Worm (Caenorhabditis elegans): ENCODE measurements around the gene fshr-1.

The fshr-1 gene

DNA sequence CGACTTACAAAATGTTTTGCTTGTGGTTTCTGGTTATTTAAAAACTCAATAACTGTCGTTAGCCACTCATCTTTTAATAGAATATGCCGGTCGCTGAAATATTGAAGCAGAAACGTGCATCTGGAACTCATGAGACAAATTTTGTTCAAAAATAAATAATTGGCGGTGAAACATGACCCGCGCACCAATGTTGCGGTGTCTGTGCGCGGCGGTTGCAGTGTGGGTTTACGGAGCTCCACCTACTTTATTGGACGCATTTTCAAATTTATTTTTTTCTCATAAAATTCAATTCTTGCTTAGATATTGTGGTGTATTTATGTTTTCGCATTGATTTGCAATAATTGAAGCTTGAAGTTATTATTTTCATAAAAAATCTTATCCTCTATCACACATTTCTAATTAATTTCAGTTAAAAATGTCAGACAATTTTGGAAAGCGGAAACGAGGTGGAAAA is 41.0 kb downstream of the fshr-1 start, which contains the start of the genes rmh-2 and suds-3 (continued):
- TF ChIP-seq nhr-27 (tag; optimal IDR thresholded peaks at IDR 0.05), result no peak
- TF ChIP-seq dpff-1 (tag; optimal IDR thresholded peaks at IDR 0.05), result no peak

DNA sequence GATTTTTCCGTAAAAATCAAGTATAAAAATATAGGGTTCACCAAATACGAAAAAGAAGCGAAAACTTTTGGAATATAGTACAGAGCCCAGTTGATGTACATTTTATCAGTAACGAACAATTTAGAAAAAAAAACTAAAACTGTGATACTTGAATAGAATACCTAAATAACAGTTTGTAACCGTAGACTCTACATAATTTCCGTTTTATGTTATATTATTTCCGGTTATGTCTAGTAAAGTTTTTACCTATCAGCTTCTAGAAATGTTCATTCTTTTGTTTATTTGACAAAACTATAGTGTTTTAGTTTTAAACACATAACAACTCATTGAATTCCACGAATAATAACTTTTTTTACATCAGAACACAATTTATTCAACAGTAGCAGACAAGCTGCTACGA is 47.8 kb downstream of the fshr-1 start, which contains the start of gene srj-33:
Gene srj-33, minus strand, starts transcription at position 101 of the 400 bp plus-strand sequence.
- TF ChIP-seq lin-40 (tag; optimal IDR thresholded peaks at IDR 0.05), result no peak
- no peak for TF ChIP-seq madf-3 (GFP tag; IDR thresholded peaks at IDR 0.05)
- no peak for TF ChIP-seq ceh-58 (GFP tag; IDR thresholded peaks at IDR 0.05)
- no peak for TF ChIP-seq snpc-4 (GFP tag; optimal IDR thresholded peaks at IDR 0.05)
- no peak for TF ChIP-seq snpc-4 (tag; optimal IDR thresholded peaks at IDR 0.05)
- TF ChIP-seq hmg-1.2 (GFP tag; IDR thresholded peaks at IDR 0.05), result no peak
- TF ChIP-seq rpc-1 (optimal IDR thresholded peaks at IDR 0.05), result no peak
- TF ChIP-seq rpc-1 (tag; optimal IDR thresholded peaks at IDR 0.05), result no peak
- TF ChIP-seq egl-44 (GFP tag; IDR thresholded peaks at IDR 0.05), result no peak

DNA sequence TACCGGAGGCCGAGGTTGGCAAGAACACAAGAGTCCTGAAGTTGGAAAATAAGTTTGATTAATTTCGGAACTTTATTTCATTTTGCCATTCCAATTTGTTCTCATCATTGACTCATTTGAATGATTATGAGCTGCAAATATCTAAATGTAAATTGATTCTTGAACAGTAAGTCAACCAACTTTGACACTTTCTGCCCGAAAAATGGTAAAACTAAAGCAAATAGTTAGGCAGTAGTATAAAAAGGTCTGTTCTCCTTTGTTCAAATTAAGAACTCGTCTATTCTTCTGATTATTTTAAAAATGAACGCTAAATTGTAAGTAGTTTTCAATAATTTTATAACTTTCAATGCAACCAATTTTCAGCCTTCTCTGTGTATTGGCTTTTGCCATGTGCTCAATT is 53.4 kb downstream of the fshr-1 start, which contains the start of gene fipr-12:
Gene fipr-12, plus strand, starts transcription at position 301 of the 400 bp plus-strand sequence.
- TF ChIP-seq dpl-1 (GFP tag; optimal IDR thresholded peaks at IDR 0.05), result no peak
- TF ChIP-seq F52B5.7 (tag; optimal IDR thresholded peaks at IDR 0.05), result no peak
- no peak for TF ChIP-seq mes-4 (tag; optimal IDR thresholded peaks at IDR 0.05)
- no peak for TF ChIP-seq nfya-2 (GFP tag; IDR thresholded peaks at IDR 0.05)
- no peak for TF ChIP-seq zfh-2 (GFP tag; conservative IDR thresholded peaks at IDR 0.05)

DNA sequence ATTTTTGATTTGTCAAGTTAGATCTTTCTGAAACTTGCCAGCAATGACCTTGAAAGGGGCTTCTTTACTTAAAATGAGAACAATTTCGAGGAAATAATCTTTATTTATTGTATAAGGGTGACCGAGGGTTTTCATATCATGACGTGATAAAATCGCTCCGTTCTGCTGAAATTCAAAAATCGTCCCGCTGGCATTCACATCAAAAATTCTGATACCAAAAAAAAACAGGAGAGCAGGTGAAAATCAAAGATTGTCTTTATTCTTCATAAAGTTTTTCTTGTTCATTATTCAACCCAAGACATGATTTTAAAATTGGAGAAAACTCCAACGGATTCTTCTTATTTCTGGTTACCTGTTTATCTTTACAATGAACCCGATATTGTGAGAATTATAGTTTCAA is 54.5 kb downstream of the fshr-1 start, which contains the start of gene sre-28:
Gene sre-28, plus strand, starts transcription at position 301 of the 400 bp plus-strand sequence.
- TF ChIP-seq F55B11.4 (tag; optimal IDR thresholded peaks at IDR 0.05; ENCODE audit: borderline replicate concordance, insufficient read depth) (no peak), hlh-26 (GFP tag; conservative IDR thresholded peaks at IDR 0.05) (no peak), lin-35 (GFP tag; optimal IDR thresholded peaks at IDR 0.05) (no peak), snpc-1.1 (tag; optimal IDR thresholded peaks at IDR 0.05; ENCODE audit: insufficient read depth) (no peak), gei-17 (GFP tag; optimal IDR thresholded peaks at IDR 0.05) (no peak), lsy-27 (tag; optimal IDR thresholded peaks at IDR 0.05; ENCODE audit: borderline replicate concordance, insufficient read depth) (no peak), ceh-58 (GFP tag; IDR thresholded peaks at IDR 0.05) (no peak), ztf-18 (tag; optimal IDR thresholded peaks at IDR 0.05) (no peak), tbx-9 (tag; optimal IDR thresholded peaks at IDR 0.05; ENCODE audit: borderline replicate concordance) (no peak), Y56A3A.18 (GFP tag; IDR thresholded peaks at IDR 0.05) (no peak), Y53G8AR.9 (GFP tag; conservative IDR thresholded peaks at IDR 0.05) (no peak), lag-1 (GFP tag; IDR thresholded peaks at IDR 0.05) (no peak), ceh-79 (tag; optimal IDR thresholded peaks at IDR 0.05) (no peak)

All from whole organism, young adult.